Worm (Caenorhabditis elegans) whole organism, L3 larva: ENCODE data around the gene cest-12.

Source experiments
- ama-1 ChIP-seq: fragments of 150-350 bp; optimal IDR thresholded peaks from 2 replicates; lab custom pipeline; 2018
- ceh-16 ChIP-seq: sonication (generic microtip); optimal IDR thresholded peaks from 2 replicates; lab custom pipeline; 2017; ENCODE audit warnings: missing biosample characterization, missing genetic modification characterization
- egl-27 ChIP-seq: sonication (generic microtip); optimal IDR thresholded peaks from 4 replicates; lab custom pipeline; 2017; ENCODE audit warnings: missing biosample characterization, missing genetic modification reagents, missing genetic modification characterization
- elt-2 ChIP-seq: sonication (generic microtip); optimal IDR thresholded peaks from 2 replicates; lab custom pipeline; 2016; ENCODE audit warnings: missing genetic modification reagents, mild to moderate bottlenecking, missing genetic modification characterization, missing compliant biosample characterization
- fkh-10 ChIP-seq: sonication (generic microtip); optimal IDR thresholded peaks from 2 replicates; lab custom pipeline; 2017; ENCODE audit warnings: missing biosample characterization, missing genetic modification reagents, missing genetic modification characterization
- lin-39 ChIP-seq: fragments of 150-350 bp; optimal IDR thresholded peaks from 2 replicates; lab custom pipeline; 2018; ENCODE audit warnings: missing biosample characterization, missing genetic modification reagents, missing genetic modification characterization

DNA sequence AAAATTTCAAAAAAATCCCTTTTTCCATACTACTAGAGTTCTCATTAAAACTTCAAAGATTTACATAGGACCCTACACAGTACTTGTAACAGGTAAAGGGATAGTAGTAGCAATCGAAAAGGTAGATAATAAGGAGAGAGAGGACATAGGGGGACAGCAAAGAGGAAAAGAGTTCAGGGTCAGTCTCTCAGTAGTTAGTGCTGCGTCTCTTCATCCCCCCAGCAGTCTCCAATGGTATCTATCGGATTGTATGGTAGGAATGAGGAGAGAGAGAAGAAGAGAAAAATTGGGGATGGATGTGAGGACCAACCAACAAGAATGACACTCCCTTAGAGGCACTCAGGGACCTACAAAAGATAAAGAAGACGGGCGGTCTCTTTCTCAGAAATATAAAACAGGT lies 32.1 kb upstream of the cest-12 start:
- TF ChIP-seq lin-39 (tag; lab: Kevin White, UChicago): no peak
- TF ChIP-seq ceh-16 (tag; lab: Kevin White, UChicago): no peak
- no peak for TF ChIP-seq egl-27 (tag; lab: Kevin White, UChicago)
- TF ChIP-seq ama-1 (lab: Kevin White, UChicago): no peak
- TF ChIP-seq elt-2 (tag; lab: Kevin White, UChicago): no peak
- TF ChIP-seq fkh-10: no peak
